Fruit fly (Drosophila melanogaster) whole organism, embryonic: Measurements from ENCODE around the gene fru.

Source experiments
- Abd-B ChIP-seq: fragments of 200-800 bp; sonication (Bioruptor generic); optimal IDR thresholded peaks from 2 replicates; lab custom pipeline; 2018; ENCODE audit warnings: missing biosample characterization, mild to moderate bottlenecking, missing genetic modification characterization, moderate library complexity
- Aef1 ChIP-seq: fragments of 200-800 bp; sonication (Bioruptor generic); IDR thresholded peaks from 3 replicates; pipeline ENCODE4 v1.3.6; 2022; ENCODE audit warnings: missing biosample characterization, missing genetic modification characterization
- Atf-2 ChIP-seq: fragments of 200-800 bp; sonication (Bioruptor generic); optimal IDR thresholded peaks from 2 replicates; lab custom pipeline; 2016; ENCODE audit warnings: missing biosample characterization, missing genetic modification characterization
- Atf6 ChIP-seq: fragments of 200-800 bp; sonication (Bioruptor generic); IDR thresholded peaks from 2 replicates; pipeline ENCODE4 v1.3.6; 2022; ENCODE audit warnings: missing biosample characterization, missing genetic modification characterization
- CG1024 ChIP-seq: fragments of 200-800 bp; sonication (Bioruptor generic); IDR thresholded peaks from 2 replicates; pipeline ENCODE4 v1.3.6; 2022; ENCODE audit warnings: missing biosample characterization, missing genetic modification characterization
- CG11723 ChIP-seq: fragments of 200-800 bp; sonication (Bioruptor generic); optimal IDR thresholded peaks from 2 replicates; lab custom pipeline; 2017; ENCODE audit warnings: missing biosample characterization, mild to moderate bottlenecking, missing genetic modification characterization
- CG12299 ChIP-seq: fragments of 200-800 bp; sonication (Bioruptor generic); optimal IDR thresholded peaks from 2 replicates; lab custom pipeline; 2018; ENCODE audit warnings: missing biosample characterization, mild to moderate bottlenecking, missing genetic modification characterization
- CG12659 ChIP-seq: fragments of 200-800 bp; sonication (Bioruptor generic); optimal IDR thresholded peaks from 3 replicates; lab custom pipeline; 2017; ENCODE audit warnings: mild to moderate bottlenecking, missing biosample characterization, missing genetic modification reagents, missing genetic modification characterization
- CG12942 ChIP-seq: fragments of 200-800 bp; sonication (Bioruptor generic); optimal IDR thresholded peaks from 3 replicates; lab custom pipeline; 2016; ENCODE audit warnings: missing biosample characterization, missing genetic modification characterization
- CG13287 ChIP-seq: fragments of 200-800 bp; sonication (Bioruptor generic); IDR thresholded peaks from 2 replicates; pipeline ENCODE4 v1.3.6; 2022; ENCODE audit warnings: missing biosample characterization, missing genetic modification characterization; ENCODE audit not compliant: partially characterized antibody
- CG16815 ChIP-seq: fragments of 200-800 bp; sonication (Bioruptor generic); optimal IDR thresholded peaks from 3 replicates; lab custom pipeline; 2017; ENCODE audit warnings: missing biosample characterization, mild to moderate bottlenecking, missing genetic modification characterization
- CG17361 ChIP-seq: fragments of 200-800 bp; sonication (Bioruptor generic); IDR thresholded peaks from 3 replicates; pipeline ENCODE4 v1.3.6; 2022; ENCODE audit warnings: missing biosample characterization, missing genetic modification characterization
- CG2129 ChIP-seq: fragments of 200-800 bp; sonication (Bioruptor generic); IDR thresholded peaks from 2 replicates; pipeline ENCODE4 v1.3.6; 2022; ENCODE audit warnings: missing biosample characterization, missing genetic modification characterization; ENCODE audit not compliant: partially characterized antibody
- CG2202 ChIP-seq: fragments of 200-800 bp; sonication (Bioruptor generic); optimal IDR thresholded peaks from 2 replicates; lab custom pipeline; 2018; ENCODE audit warnings: missing biosample characterization, mild to moderate bottlenecking, missing genetic modification characterization
- CG2678 ChIP-seq: fragments of 200-800 bp; sonication (Bioruptor generic); optimal IDR thresholded peaks from 3 replicates; lab custom pipeline; 2019; ENCODE audit warnings: missing biosample characterization, mild to moderate bottlenecking, missing genetic modification characterization, moderate library complexity
- CG30020 ChIP-seq: fragments of 200-800 bp; optimal IDR thresholded peaks from 2 replicates; lab custom pipeline; 2019; ENCODE audit warnings: missing biosample characterization, mild to moderate bottlenecking, missing genetic modification characterization, moderate library complexity
- CG31441 ChIP-seq: fragments of 200-800 bp; sonication (Bioruptor generic); IDR thresholded peaks from 2 replicates; pipeline ENCODE4 v1.3.6; 2022; ENCODE audit warnings: missing biosample characterization, missing genetic modification characterization
- CG4820 ChIP-seq: fragments of 200-800 bp; sonication (Bioruptor generic); optimal IDR thresholded peaks from 3 replicates; lab custom pipeline; 2016; ENCODE audit warnings: missing biosample characterization, missing genetic modification characterization
- CG7372 ChIP-seq: fragments of 200-800 bp; sonication (Bioruptor generic); IDR thresholded peaks from 2 replicates; pipeline ENCODE4 v1.3.6; 2022; ENCODE audit warnings: missing biosample characterization, missing genetic modification characterization
- CG7556 ChIP-seq: fragments of 200-800 bp; sonication (Bioruptor generic); optimal IDR thresholded peaks from 2 replicates; lab custom pipeline; 2017; ENCODE audit warnings: missing biosample characterization, mild to moderate bottlenecking, missing genetic modification characterization
- CG8944 ChIP-seq: fragments of 200-800 bp; sonication (Bioruptor generic); optimal IDR thresholded peaks from 3 replicates; lab custom pipeline; 2016; ENCODE audit warnings: missing biosample characterization, missing genetic modification characterization
- CG9817 ChIP-seq: fragments of 200-800 bp; sonication (Bioruptor generic); optimal IDR thresholded peaks from 2 replicates; lab custom pipeline; 2018; ENCODE audit warnings: missing biosample characterization, mild to moderate bottlenecking, missing genetic modification characterization, moderate library complexity
- CHES-1-like ChIP-seq: fragments of 200-800 bp; sonication (Bioruptor generic); optimal IDR thresholded peaks from 2 replicates; lab custom pipeline; 2016; ENCODE audit warnings: missing biosample characterization, missing genetic modification characterization
- Dad ChIP-seq: fragments of 200-800 bp; sonication (Bioruptor generic); optimal IDR thresholded peaks from 3 replicates; lab custom pipeline; 2016; ENCODE audit warnings: missing biosample characterization, missing genetic modification characterization
- Dip3 ChIP-seq: fragments of 200-800 bp; sonication (Bioruptor generic); optimal IDR thresholded peaks from 3 replicates; lab custom pipeline; 2016; ENCODE audit warnings: missing biosample characterization, missing genetic modification characterization
- E2f2 ChIP-seq: fragments of 200-800 bp; sonication (Bioruptor generic); IDR thresholded peaks from 2 replicates; pipeline ENCODE4 v1.3.6; 2022; ENCODE audit warnings: missing biosample characterization, missing genetic modification characterization
- Ets65A ChIP-seq: fragments of 200-800 bp; sonication (Bioruptor generic); peaks from one replicate; lab custom pipeline; 2016; ENCODE audit warnings: missing biosample characterization, missing genetic modification characterization
- Fer2 ChIP-seq: fragments of 200-800 bp; sonication (Bioruptor generic); optimal IDR thresholded peaks from 2 replicates; lab custom pipeline; 2018; ENCODE audit warnings: missing biosample characterization, mild to moderate bottlenecking, missing genetic modification characterization, moderate library complexity
- Lhr ChIP-seq: fragments of 200-800 bp; sonication (Bioruptor generic); optimal IDR thresholded peaks from 3 replicates; lab custom pipeline; 2017; ENCODE audit warnings: mild to moderate bottlenecking, missing biosample characterization, missing genetic modification reagents, missing genetic modification characterization
- NC2β ChIP-seq: fragments of 200-800 bp; sonication (Bioruptor generic); optimal IDR thresholded peaks from 2 replicates; lab custom pipeline; 2016; ENCODE audit warnings: missing biosample characterization, missing genetic modification characterization
- abd-A ChIP-seq: fragments of 200-800 bp; sonication (Bioruptor generic); optimal IDR thresholded peaks from 3 replicates; lab custom pipeline; 2019; ENCODE audit warnings: missing biosample characterization, mild to moderate bottlenecking, missing genetic modification characterization, moderate library complexity
- bab2 ChIP-seq: fragments of 200-800 bp; sonication (Bioruptor generic); optimal IDR thresholded peaks from 2 replicates; lab custom pipeline; 2016; ENCODE audit warnings: missing biosample characterization, missing genetic modification characterization
- bbx ChIP-seq: fragments of 200-800 bp; sonication (Bioruptor generic); IDR thresholded peaks from 2 replicates; pipeline ENCODE4 v1.3.6; 2022; ENCODE audit warnings: missing biosample characterization, missing genetic modification characterization; ENCODE audit not compliant: partially characterized antibody
- cato ChIP-seq: fragments of 200-800 bp; sonication (Bioruptor generic); optimal IDR thresholded peaks from 2 replicates; lab custom pipeline; 2016; ENCODE audit warnings: missing biosample characterization, missing genetic modification characterization, borderline replicate concordance
- dm ChIP-seq: fragments of 200-800 bp; sonication (Bioruptor generic); optimal IDR thresholded peaks from 3 replicates; lab custom pipeline; 2016; ENCODE audit warnings: missing biosample characterization, missing genetic modification characterization
- gt ChIP-seq: fragments of 200-800 bp; sonication (Bioruptor generic); IDR thresholded peaks from 2 replicates; pipeline ENCODE4 v1.3.6; 2022; ENCODE audit warnings: missing biosample characterization, missing genetic modification characterization
- ind ChIP-seq: fragments of 200-800 bp; sonication (Bioruptor generic); optimal IDR thresholded peaks from 3 replicates; lab custom pipeline; 2016; ENCODE audit warnings: missing biosample characterization, missing genetic modification characterization
- insv ChIP-seq, 2 experiments: fragments of 200-800 bp; sonication (Bioruptor generic); optimal IDR thresholded peaks; 3 replicates each; lab custom pipeline; 2016 to 2018; ENCODE audit warnings: missing biosample characterization in 2 of 2, missing genetic modification characterization in 2 of 2
- inv ChIP-seq: fragments of 200-800 bp; sonication (Bioruptor generic); IDR thresholded peaks from 2 replicates; pipeline ENCODE4 v1.3.6; 2022; ENCODE audit warnings: missing biosample characterization, missing genetic modification characterization; ENCODE audit not compliant: partially characterized antibody
- lab ChIP-seq: fragments of 200-800 bp; sonication (Bioruptor generic); optimal IDR thresholded peaks from 3 replicates; lab custom pipeline; 2017; ENCODE audit warnings: missing biosample characterization, missing genetic modification characterization, mild to moderate bottlenecking, moderate library complexity, missing genetic modification reagents
- lmd ChIP-seq: fragments of 200-800 bp; sonication (Bioruptor generic); IDR thresholded peaks from 2 replicates; pipeline ENCODE4 v1.3.6; 2022; ENCODE audit warnings: missing biosample characterization, missing genetic modification characterization
- pum ChIP-seq: fragments of 200-800 bp; sonication (Bioruptor generic); optimal IDR thresholded peaks from 2 replicates; lab custom pipeline; 2016; ENCODE audit warnings: missing biosample characterization, missing genetic modification characterization
- row ChIP-seq: fragments of 200-800 bp; sonication (Bioruptor generic); IDR thresholded peaks from 3 replicates; pipeline ENCODE4 v1.3.6; 2022; ENCODE audit warnings: missing biosample characterization, missing genetic modification characterization
- shn ChIP-seq: fragments of 200-800 bp; sonication (Bioruptor generic); optimal IDR thresholded peaks from 3 replicates; lab custom pipeline; 2016; ENCODE audit warnings: missing biosample characterization, missing genetic modification characterization
- sisA ChIP-seq: fragments of 200-800 bp; sonication (Bioruptor generic); IDR thresholded peaks from 2 replicates; pipeline ENCODE4 v1.3.6; 2022; ENCODE audit warnings: missing biosample characterization, missing genetic modification characterization
- slp2 ChIP-seq: fragments of 200-800 bp; sonication (Bioruptor generic); optimal IDR thresholded peaks from 2 replicates; lab custom pipeline; 2016; ENCODE audit warnings: missing biosample characterization, missing genetic modification characterization
- stwl ChIP-seq: fragments of 200-800 bp; sonication (Bioruptor generic); optimal IDR thresholded peaks from 3 replicates; lab custom pipeline; 2018; ENCODE audit warnings: missing biosample characterization, mild to moderate bottlenecking, missing genetic modification characterization, moderate library complexity
- trem ChIP-seq: fragments of 200-800 bp; optimal IDR thresholded peaks from 3 replicates; lab custom pipeline; 2019; ENCODE audit warnings: missing biosample characterization, mild to moderate bottlenecking, missing genetic modification characterization, moderate library complexity
- wek ChIP-seq: fragments of 200-800 bp; sonication (Bioruptor generic); optimal IDR thresholded peaks from 3 replicates; lab custom pipeline; 2018; ENCODE audit warnings: missing biosample characterization, mild to moderate bottlenecking, missing genetic modification characterization, moderate library complexity

Gene fru

DNA sequence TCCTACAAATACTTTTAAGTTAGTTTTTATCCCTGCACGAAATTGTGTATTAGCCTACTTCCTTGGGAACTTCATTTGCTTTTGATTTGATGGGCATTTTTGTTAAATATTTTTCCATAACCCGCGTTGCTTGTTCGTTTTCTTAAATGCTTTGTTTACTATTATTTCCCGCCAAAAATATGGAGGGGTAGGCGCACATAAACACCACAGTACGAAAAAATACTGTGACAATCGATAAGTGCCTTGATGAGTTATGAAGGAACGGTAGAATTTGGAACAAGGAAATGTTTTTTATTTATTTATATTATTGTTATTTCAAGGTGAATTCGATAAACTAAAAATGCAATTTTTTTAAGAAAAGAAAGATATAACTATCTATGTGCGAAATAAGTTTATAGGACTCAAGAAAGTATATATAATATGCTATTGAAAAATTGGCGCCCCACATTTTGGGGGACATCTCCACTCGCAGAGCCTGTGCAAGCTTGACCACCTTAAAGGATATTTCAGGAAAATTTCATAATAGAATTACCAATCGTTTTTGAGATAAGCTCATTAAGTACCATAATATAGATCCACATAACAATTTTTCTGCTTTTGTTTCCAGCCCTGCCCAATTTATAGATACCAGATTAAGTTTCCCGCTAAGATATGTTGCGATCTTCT is 179.3 kb downstream of the fru start, which contains the start of the genes WRNexo and Nup43 (continued):
- TF ChIP-seq CG11723 (GFP tag; lab: Kevin White, UChicago) = no peak
- TF ChIP-seq shn (GFP tag; lab: Kevin White, UChicago) = peak; percentile 17
- TF ChIP-seq insv (GFP tag; optimal IDR thresholded peaks at IDR 0.05; lab: Kevin White, UChicago) = no peak
- no peak for TF ChIP-seq CG12299 (tag; lab: Kevin White, UChicago)
- peak; percentile 1 for TF ChIP-seq Dad (GFP tag; lab: Kevin White, UChicago)
- TF ChIP-seq wek (GFP tag; lab: Kevin White, UChicago) = no peak
- peak; percentile 31 for TF ChIP-seq dm (GFP tag; lab: Kevin White, UChicago)
- peak; percentile 84 for TF ChIP-seq CG17361 (GFP tag; lab: Robert Waterston, UW)
- TF ChIP-seq pum (GFP tag; lab: Kevin White, UChicago) = peak; percentile 47
- TF ChIP-seq ind (GFP tag; lab: Kevin White, UChicago) = peak; percentile 49
- peak; percentile 30; the same call in 1 of the 2 replicates for TF ChIP-seq lmd (GFP tag; lab: Robert Waterston, UW)
- peak; percentile 57; the same call in 1 of the 2 replicates for TF ChIP-seq E2f2 (GFP tag; lab: Robert Waterston, UW)
- TF ChIP-seq CG9817 (tag; lab: Kevin White, UChicago) = peak; percentile 55
- 0 out of 2 replicates have a peak, but pooled peaks have one; percentile 32 for TF ChIP-seq CG7372 (GFP tag; lab: Robert Waterston, UW)
- TF ChIP-seq Fer2 (tag; lab: Kevin White, UChicago) = no peak
- TF ChIP-seq trem (tag; lab: Kevin White, UChicago) = peak; percentile 45
- no peak for TF ChIP-seq abd-A (tag; lab: Kevin White, UChicago)
- no peak for TF ChIP-seq CG2202 (tag; lab: Kevin White, UChicago)
- TF ChIP-seq Abd-B (GFP tag; lab: Kevin White, UChicago) = peak; percentile 47
- TF ChIP-seq Ets65A (GFP tag; lab: Kevin White, UChicago) = peak; percentile 89
- TF ChIP-seq slp2 = peak; percentile 43
- no peak for TF ChIP-seq Atf6 (GFP tag; lab: Robert Waterston, UW)
- no peak for TF ChIP-seq Atf-2 (GFP tag; lab: Kevin White, UChicago)
- TF ChIP-seq CG16815 (GFP tag; lab: Kevin White, UChicago) = peak; percentile 17
- no peak for TF ChIP-seq CG2678
- TF ChIP-seq bbx = no peak
- TF ChIP-seq CG8944 (GFP tag; lab: Kevin White, UChicago) = peak; percentile 42
- peak; percentile 72 for TF ChIP-seq CG30020 (tag; lab: Kevin White, UChicago)
- peak; percentile 53 for TF ChIP-seq CG12659 (GFP tag; lab: Kevin White, UChicago)
- no peak for TF ChIP-seq inv (GFP tag; lab: Robert Waterston, UW)
- TF ChIP-seq Lhr (GFP tag; lab: Kevin White, UChicago) = peak; percentile 44
- TF ChIP-seq CHES-1-like (GFP tag; lab: Kevin White, UChicago) = peak; percentile 41
- TF ChIP-seq CG31441 (GFP tag; lab: Robert Waterston, UW) = peak; percentile 43; the same call in 1 of the 2 replicates
- no peak for TF ChIP-seq CG7556
- TF ChIP-seq Aef1 = peak; percentile 36; the same call in 2 of the 3 replicates
- TF ChIP-seq CG1024 (GFP tag; lab: Robert Waterston, UW) = 0 out of 2 replicates have a peak, but pooled peaks have one; percentile 24
- TF ChIP-seq CG2129 (GFP tag; lab: Robert Waterston, UW) = no peak
- TF ChIP-seq lab (GFP tag; lab: Kevin White, UChicago) = no peak
- TF ChIP-seq Dip3 (GFP tag; lab: Kevin White, UChicago) = peak; percentile 7
- TF ChIP-seq CG13287 = 0 out of 2 replicates have a peak, but pooled peaks have one; percentile 10
- TF ChIP-seq bab2 (GFP tag; lab: Kevin White, UChicago) = peak; percentile 32
- peak; percentile 0 for TF ChIP-seq NC2β (GFP tag; lab: Kevin White, UChicago)
- TF ChIP-seq row (GFP tag; lab: Robert Waterston, UW) = peak; percentile 72
- TF ChIP-seq CG4820 (GFP tag; lab: Kevin White, UChicago) = peak; percentile 9
- TF ChIP-seq sisA (GFP tag; lab: Robert Waterston, UW) = peak; percentile 14; the same call in 1 of the 2 replicates
- TF ChIP-seq CG12942 (GFP tag; lab: Kevin White, UChicago) = peak; percentile 28
- peak; percentile 37 for TF ChIP-seq stwl (tag; lab: Kevin White, UChicago)
- peak; percentile 33 for TF ChIP-seq cato (GFP tag; lab: Kevin White, UChicago)
- TF ChIP-seq gt (GFP tag; lab: Robert Waterston, UW) = no peak
